Worm (Caenorhabditis elegans): Measurements from ENCODE around the gene T08A11.1.

DNA sequence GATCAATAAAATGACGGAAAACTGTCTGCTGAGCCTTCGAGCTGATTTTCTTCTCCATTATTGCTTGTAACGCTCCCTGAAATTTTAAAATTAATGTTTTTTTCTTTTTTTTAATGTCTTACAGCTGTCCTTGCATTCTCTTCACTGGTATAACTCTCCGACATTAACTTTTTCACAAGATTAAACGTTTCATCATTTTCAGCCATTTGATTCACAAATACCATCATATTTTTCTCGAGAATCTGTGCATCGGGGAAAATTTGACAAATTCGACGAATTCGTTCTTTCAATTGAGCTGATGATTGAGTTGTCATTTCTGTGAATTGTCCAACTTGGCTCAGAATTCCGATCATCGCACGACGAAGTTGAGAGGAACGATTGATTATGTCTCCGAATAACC, 46.4 kb upstream of the T08A11.1 start:
- TF ChIP-seq unc-55 (GFP tag; optimal IDR thresholded peaks at IDR 0.05) (no peak), tbx-2 (tag; optimal IDR thresholded peaks at IDR 0.05) (no peak), elt-2 (tag; optimal IDR thresholded peaks at IDR 0.05) (no peak), eyg-1 (tag; optimal IDR thresholded peaks at IDR 0.05) (no peak), odd-2 (tag; optimal IDR thresholded peaks at IDR 0.05) (no peak), K02D7.2 (tag; optimal IDR thresholded peaks at IDR 0.05) (no peak), ama-1 (optimal IDR thresholded peaks at IDR 0.05) (no peak), pha-4 (tag; optimal IDR thresholded peaks at IDR 0.05) (no peak), sdc-2 (tag; optimal IDR thresholded peaks at IDR 0.05) (no peak), ztf-16 (tag; optimal IDR thresholded peaks at IDR 0.05) (no peak), elt-4 (tag; optimal IDR thresholded peaks at IDR 0.05) (no peak)

All from whole organism, late embryonic.